Fruit fly (Drosophila melanogaster) whole organism, adult: ENCODE measurements around the gene CG15514.

ENCODE experiments used
- CG11617 ChIP-seq: fragments of 200-800 bp; sonication (Bioruptor generic); optimal IDR thresholded peaks from 2 replicates; lab custom pipeline; 2017; ENCODE audit warnings: mild to moderate bottlenecking, missing biosample characterization, missing genetic modification reagents, missing genetic modification characterization
- CG12768 ChIP-seq: fragments of 200-800 bp; sonication (Bioruptor generic); optimal IDR thresholded peaks from 2 replicates; lab custom pipeline; 2017; ENCODE audit warnings: missing biosample characterization, missing genetic modification characterization, mild to moderate bottlenecking, moderate library complexity, missing genetic modification reagents
- CG1620 ChIP-seq: fragments of 200-800 bp; sonication (Bioruptor generic); optimal IDR thresholded peaks from 2 replicates; lab custom pipeline; 2016; ENCODE audit warnings: missing biosample characterization, missing genetic modification characterization
- CG33017 ChIP-seq: fragments of 200-800 bp; sonication (Bioruptor generic); optimal IDR thresholded peaks from 2 replicates; lab custom pipeline; 2018; ENCODE audit warnings: missing biosample characterization, mild to moderate bottlenecking, missing genetic modification characterization, moderate library complexity
- CG5204 ChIP-seq: fragments of 200-800 bp; sonication (Bioruptor generic); optimal IDR thresholded peaks from 2 replicates; lab custom pipeline; 2016; ENCODE audit warnings: missing biosample characterization, missing genetic modification characterization
- CG7045 ChIP-seq: fragments of 200-800 bp; sonication (Bioruptor generic); optimal IDR thresholded peaks from 2 replicates; lab custom pipeline; 2017; ENCODE audit warnings: missing biosample characterization, mild to moderate bottlenecking, missing genetic modification characterization
- CG7101 ChIP-seq: fragments of 200-800 bp; sonication (Bioruptor generic); optimal IDR thresholded peaks from 2 replicates; lab custom pipeline; 2018; ENCODE audit warnings: missing biosample characterization, mild to moderate bottlenecking, missing genetic modification characterization, moderate library complexity
- Clk ChIP-seq: fragments of 200-800 bp; sonication (Bioruptor generic); optimal IDR thresholded peaks from 2 replicates; lab custom pipeline; 2017; ENCODE audit warnings: missing biosample characterization, missing genetic modification characterization
- Crg-1 ChIP-seq: fragments of 200-800 bp; sonication (Bioruptor generic); optimal IDR thresholded peaks from 2 replicates; lab custom pipeline; 2016; ENCODE audit warnings: missing biosample characterization, missing genetic modification characterization
- Hr96 ChIP-seq: fragments of 200-800 bp; sonication (Bioruptor generic); optimal IDR thresholded peaks from 2 replicates; lab custom pipeline; 2016; ENCODE audit warnings: missing biosample characterization, missing genetic modification characterization
- Mnt ChIP-seq: fragments of 200-800 bp; sonication (Bioruptor generic); optimal IDR thresholded peaks from 2 replicates; lab custom pipeline; 2016; ENCODE audit warnings: missing biosample characterization, mild to moderate bottlenecking, missing genetic modification characterization
- bab1 ChIP-seq: fragments of 200-800 bp; sonication (Bioruptor generic); optimal IDR thresholded peaks from 3 replicates; lab custom pipeline; 2019; ENCODE audit warnings: missing biosample characterization, mild to moderate bottlenecking, missing genetic modification characterization, moderate library complexity
- cic ChIP-seq: fragments of 200-800 bp; sonication (Bioruptor generic); optimal IDR thresholded peaks from 2 replicates; lab custom pipeline; 2017; ENCODE audit warnings: missing biosample characterization, mild to moderate bottlenecking, missing genetic modification characterization, moderate library complexity
- cnc ChIP-seq, 2 experiments: fragments of >200 bp; optimal IDR thresholded peaks; 2 replicates each; lab custom pipeline; 2017
- kay ChIP-seq: fragments of 200-800 bp; sonication (Bioruptor generic); peaks from one replicate; lab custom pipeline; 2016; ENCODE audit warnings: missing biosample characterization, missing genetic modification characterization, borderline replicate concordance
- ovo ChIP-seq: fragments of 200-800 bp; sonication (Bioruptor generic); optimal IDR thresholded peaks from 2 replicates; lab custom pipeline; 2016; ENCODE audit warnings: missing biosample characterization, missing genetic modification characterization
- pad ChIP-seq: fragments of 200-800 bp; sonication (Bioruptor generic); optimal IDR thresholded peaks from 3 replicates; lab custom pipeline; 2017; ENCODE audit warnings: missing biosample characterization, missing genetic modification characterization, mild to moderate bottlenecking, moderate library complexity, missing genetic modification reagents
- tj ChIP-seq: fragments of 200-800 bp; sonication (Bioruptor generic); optimal IDR thresholded peaks from 3 replicates; lab custom pipeline; 2017; ENCODE audit warnings: missing biosample characterization, mild to moderate bottlenecking, missing genetic modification characterization, moderate library complexity
- toe ChIP-seq: fragments of 200-800 bp; sonication (Bioruptor generic); optimal IDR thresholded peaks from 2 replicates; lab custom pipeline; 2016; ENCODE audit warnings: missing biosample characterization, missing genetic modification characterization

Gene CG15514

DNA sequence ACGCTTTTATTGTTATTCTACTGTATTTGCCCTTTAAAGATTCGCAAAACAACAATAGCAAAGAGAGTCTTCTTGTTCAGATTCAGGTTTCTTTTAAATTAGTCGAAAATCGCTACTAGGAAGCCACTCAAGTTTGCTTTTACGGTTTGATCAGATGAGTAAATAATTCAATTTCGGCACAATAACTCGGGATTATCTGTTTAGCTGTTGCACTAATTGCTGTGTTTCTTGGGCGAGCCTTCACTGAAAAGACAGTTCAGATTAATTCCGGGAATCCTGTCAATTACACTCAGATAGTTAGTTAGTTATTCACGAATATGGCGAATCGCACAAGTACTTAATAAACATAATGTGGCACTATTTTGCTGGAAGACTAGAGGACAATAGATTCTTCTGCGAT, 5.4 kb upstream of the CG15514 start:
- no peak for TF ChIP-seq cic (GFP tag; lab: Kevin White, UChicago)
- TF ChIP-seq CG1620 = no peak

dm6 chr3R:29862795-29863194, 1.5 kb upstream of the CG15514 start:
- TF ChIP-seq kay = no peak
- no peak for TF ChIP-seq cic (GFP tag; lab: Kevin White, UChicago)
- TF ChIP-seq toe (GFP tag; lab: Kevin White, UChicago) = no peak
- no peak for TF ChIP-seq Clk (GFP tag; lab: Kevin White, UChicago)
- no peak for TF ChIP-seq Hr96 (GFP tag; lab: Kevin White, UChicago)
- no peak for TF ChIP-seq bab1 (GFP tag; lab: Kevin White, UChicago)
- TF ChIP-seq CG12768 (GFP tag; lab: Kevin White, UChicago) = no peak
- no peak for TF ChIP-seq CG5204 (GFP tag; lab: Kevin White, UChicago)
- no peak for TF ChIP-seq CG7045 (GFP tag; lab: Kevin White, UChicago)
- no peak for TF ChIP-seq Crg-1
- no peak for TF ChIP-seq CG33017
- no peak for TF ChIP-seq ovo (GFP tag; lab: Kevin White, UChicago)
- TF ChIP-seq CG7101 (tag; lab: Kevin White, UChicago) = no peak

DNA sequence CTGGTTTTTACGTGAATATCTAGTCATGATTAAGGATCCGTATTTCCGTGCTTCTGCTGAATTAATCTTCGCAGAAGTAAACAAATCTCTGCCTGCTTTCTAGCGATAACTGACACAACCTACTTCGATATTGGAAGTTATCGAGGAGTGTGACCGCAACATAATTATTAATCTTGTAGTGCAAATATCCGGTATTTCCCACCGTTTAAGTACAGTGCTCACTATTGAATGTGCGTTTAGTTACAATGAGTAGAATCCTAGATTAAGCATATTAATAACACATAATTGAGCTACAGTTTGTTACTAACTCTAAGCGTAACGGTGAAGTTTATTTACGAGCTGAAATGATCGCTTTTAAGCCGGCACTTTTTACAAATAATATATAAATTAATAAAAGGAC, 1.5 kb downstream of the CG15514 start:
- TF ChIP-seq pad (GFP tag; lab: Kevin White, UChicago) (peak; percentile 0), kay (no peak), toe (GFP tag; lab: Kevin White, UChicago) (no peak), CG11617 (GFP tag; lab: Kevin White, UChicago) (peak; percentile 32), CG7101 (tag; lab: Kevin White, UChicago) (peak; percentile 45), CG12768 (GFP tag; lab: Kevin White, UChicago) (no peak), Crg-1 (no peak), CG33017 (peak; percentile 4), Clk (GFP tag; lab: Kevin White, UChicago) (no peak), cic (GFP tag; lab: Kevin White, UChicago) (peak; percentile 8), Mnt (GFP tag; lab: Kevin White, UChicago) (peak; percentile 46), cnc (optimal IDR thresholded peaks at IDR 0.05; lab: Kevin White, UChicago) (no peak), CG1620 (no peak), bab1 (GFP tag; lab: Kevin White, UChicago) (peak; percentile 56)

dm6 chr3R:29858806-29859205, 2.5 kb downstream of the CG15514 start, which contains the start of gene CG7824:
CG7824 (minus strand) TSS chr3R:29858936.
- TF ChIP-seq CG11617 (GFP tag; lab: Kevin White, UChicago) (no peak), Mnt (GFP tag; lab: Kevin White, UChicago) (peak; percentile 49)

dm6 chr3R:29857228-29857627, 4.1 kb downstream of the CG15514 start, which contains the start of gene dgt1:
dgt1 (minus strand) TSS chr3R:29857491.
- no peak for TF ChIP-seq CG11617 (GFP tag; lab: Kevin White, UChicago)
- TF ChIP-seq Mnt (GFP tag; lab: Kevin White, UChicago) = peak; percentile 42
- peak; percentile 22 for TF ChIP-seq bab1 (GFP tag; lab: Kevin White, UChicago)

DNA sequence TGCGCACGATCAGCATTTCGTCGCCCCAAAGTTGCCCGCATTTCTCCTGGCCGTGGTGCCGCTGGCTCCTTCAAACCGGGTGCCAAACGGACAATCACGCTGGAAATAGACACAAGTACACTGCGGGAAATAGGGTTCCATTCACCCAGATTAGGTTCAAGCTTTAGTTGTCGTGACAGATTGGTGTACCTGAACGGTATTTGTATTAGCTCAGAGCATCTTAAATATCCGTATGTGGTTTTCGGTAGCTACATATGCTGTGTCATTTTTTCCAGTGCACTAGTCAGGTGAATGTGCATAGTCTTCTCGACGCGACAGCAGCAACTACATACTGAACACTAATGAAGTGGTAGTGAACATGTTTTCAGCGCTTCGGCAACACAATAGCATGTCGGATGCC, 14.2 kb downstream of the CG15514 start:
- TF ChIP-seq CG33017 (no peak), ovo (GFP tag; lab: Kevin White, UChicago) (no peak), bab1 (GFP tag; lab: Kevin White, UChicago) (no peak), CG11617 (GFP tag; lab: Kevin White, UChicago) (no peak)

- TF ChIP-seq Crg-1 (no peak), ovo (GFP tag; lab: Kevin White, UChicago) (peak; percentile 5), cic (GFP tag; lab: Kevin White, UChicago) (no peak), tj (GFP tag; lab: Kevin White, UChicago) (peak; percentile 46), toe (GFP tag; lab: Kevin White, UChicago) (no peak), kay (no peak)
These were observed 20.0 kb downstream of the CG15514 start, which contains the start of gene Cad99C for dm6 chr3R:29841293-29841791. Cad99C (plus strand) TSS chr3R:29841657.

- TF ChIP-seq bab1 (GFP tag; lab: Kevin White, UChicago) = peak; percentile 56
- no peak for TF ChIP-seq cic (GFP tag; lab: Kevin White, UChicago)
- peak; percentile 95 for TF ChIP-seq tj (GFP tag; lab: Kevin White, UChicago)
These were observed 21.5 kb downstream of the CG15514 start for dm6 chr3R:29839707-29840311.
